Fruit fly (Drosophila melanogaster): ENCODE data around the gene CG1792.
A peak's percentile ranks its signal among the peaks of the same experiment; 100 is the strongest.

The CG1792 gene

DNA sequence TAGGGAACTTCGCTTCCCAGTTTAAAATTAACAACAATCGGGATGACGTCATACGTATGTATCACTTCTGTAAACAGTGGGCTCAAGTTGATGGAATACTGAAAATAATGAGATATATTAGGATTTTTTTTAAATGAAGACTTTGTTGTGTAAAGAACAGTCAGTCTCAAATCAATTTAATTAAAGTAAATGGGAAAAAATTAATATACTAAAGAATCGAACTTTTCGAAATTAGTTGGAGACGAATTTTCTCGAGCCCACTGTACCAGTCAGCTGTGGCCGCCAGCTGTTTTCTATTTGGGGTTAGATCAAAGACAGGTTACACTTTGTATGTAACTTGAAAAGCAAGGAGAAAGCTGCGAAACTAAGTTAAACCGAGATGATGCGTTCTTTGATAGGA lies 27.7 kb upstream of the CG1792 start, which contains the start of gene CG1635:
CG1635 (plus strand) TSS at position 300 of the 400 bp plus-strand sequence.
- TF ChIP-seq eg (GFP tag; IDR thresholded peaks at IDR 0.05) (peak; percentile 100), CG8632 (GFP tag; optimal IDR thresholded peaks at IDR 0.05) (peak; percentile 99), Hr39 (GFP tag; optimal IDR thresholded peaks at IDR 0.05) (peak; percentile 98), CG8119 (GFP tag; IDR thresholded peaks at IDR 0.05) (peak; percentile 100), salr (GFP tag; optimal IDR thresholded peaks at IDR 0.05) (peak; percentile 91 to 98), Ets21C (GFP tag; optimal IDR thresholded peaks at IDR 0.05) (peak; percentile 97), CG10669 (GFP tag; optimal IDR thresholded peaks at IDR 0.05) (peak; percentile 96), CG6854 (GFP tag; optimal IDR thresholded peaks at IDR 0.05) (peak; percentile 97), Blimp-1 (GFP tag; optimal IDR thresholded peaks at IDR 0.05) (peak; percentile 92), fkh (GFP tag; optimal IDR thresholded peaks at IDR 0.05) (no peak), topi (GFP tag; optimal IDR thresholded peaks at IDR 0.05) (peak; percentile 98), net (GFP tag; optimal IDR thresholded peaks at IDR 0.05) (peak; percentile 99), CG4318 (GFP tag; optimal IDR thresholded peaks at IDR 0.05) (no peak), fd85E (GFP tag; optimal IDR thresholded peaks at IDR 0.05) (peak; percentile 93), CG3032 (tag; optimal IDR thresholded peaks at IDR 0.05) (peak; percentile 97), Sox14 (GFP tag; optimal IDR thresholded peaks at IDR 0.05) (peak; percentile 99), CG11294 (GFP tag; IDR thresholded peaks at IDR 0.05) (peak; percentile 99), CG9139 (GFP tag; optimal IDR thresholded peaks at IDR 0.05) (peak; percentile 92), Lpt (GFP tag; optimal IDR thresholded peaks at IDR 0.05) (peak; percentile 99), dac (GFP tag; optimal IDR thresholded peaks at IDR 0.05) (peak; percentile 98), Sox15 (GFP tag; optimal IDR thresholded peaks at IDR 0.05) (peak; percentile 91), ss (GFP tag; optimal IDR thresholded peaks at IDR 0.05) (peak in 1 of 2 experiments; percentile 93), Hr4 (GFP tag; optimal IDR thresholded peaks at IDR 0.05) (peak; percentile 100), CG16779 (tag; optimal IDR thresholded peaks at IDR 0.05) (peak; percentile 94), CG1621 (tag; optimal IDR thresholded peaks at IDR 0.05) (peak; percentile 96), Ets96B (tag; optimal IDR thresholded peaks at IDR 0.05) (peak; percentile 97), Smox (GFP tag; optimal IDR thresholded peaks at IDR 0.05) (peak; percentile 97), achi (GFP tag; optimal IDR thresholded peaks at IDR 0.05) (peak; percentile 99), esn (GFP tag; optimal IDR thresholded peaks at IDR 0.05) (peak; percentile 99), CG11902 (GFP tag; optimal IDR thresholded peaks at IDR 0.05) (peak; percentile 86), Sox102F (GFP tag; optimal IDR thresholded peaks at IDR 0.05) (peak; percentile 99), vri (GFP tag; optimal IDR thresholded peaks at IDR 0.05) (peak; percentile 98), CG32006 (GFP tag; optimal IDR thresholded peaks at IDR 0.05) (peak; percentile 99), CG31627 (GFP tag; optimal IDR thresholded peaks at IDR 0.05) (peak; percentile 97), CG7368 (GFP tag; optimal IDR thresholded peaks at IDR 0.05) (peak; percentile 97), pdm3 (GFP tag; optimal IDR thresholded peaks at IDR 0.05) (peak; percentile 98), CG10631 (GFP tag; optimal IDR thresholded peaks at IDR 0.05) (peak; percentile 98), OdsH (GFP tag; optimal IDR thresholded peaks at IDR 0.05) (peak; percentile 98), dsx (GFP tag; optimal IDR thresholded peaks at IDR 0.05; ENCODE audit: poor library complexity, severe bottlenecking) (peak; percentile 87), Eip78C (GFP tag) (peak; percentile 98), svp (GFP tag) (peak; percentile 100), Eip93F (GFP tag; optimal IDR thresholded peaks at IDR 0.05) (peak; percentile 72), acj6 (GFP tag; optimal IDR thresholded peaks at IDR 0.05) (peak; percentile 98), cyc (GFP tag; optimal IDR thresholded peaks at IDR 0.05) (peak; percentile 96), lz (GFP tag; optimal IDR thresholded peaks at IDR 0.05) (peak; percentile 99), CG6792 (GFP tag; optimal IDR thresholded peaks at IDR 0.05) (peak; percentile 97), CG11762 (GFP tag; optimal IDR thresholded peaks at IDR 0.05; ENCODE audit: insufficient read depth) (peak; percentile 97), CG6808 (GFP tag; optimal IDR thresholded peaks at IDR 0.05) (peak; percentile 94), Met (GFP tag; optimal IDR thresholded peaks at IDR 0.05) (peak; percentile 99), CG34406 (GFP tag; optimal IDR thresholded peaks at IDR 0.05) (peak; percentile 99), CG8319 (GFP tag; optimal IDR thresholded peaks at IDR 0.05) (peak; percentile 97), spab (GFP tag; optimal IDR thresholded peaks at IDR 0.05) (peak; percentile 94)
